Fruit fly (Drosophila melanogaster): Measurements from ENCODE around the gene CG8475.

DNA sequence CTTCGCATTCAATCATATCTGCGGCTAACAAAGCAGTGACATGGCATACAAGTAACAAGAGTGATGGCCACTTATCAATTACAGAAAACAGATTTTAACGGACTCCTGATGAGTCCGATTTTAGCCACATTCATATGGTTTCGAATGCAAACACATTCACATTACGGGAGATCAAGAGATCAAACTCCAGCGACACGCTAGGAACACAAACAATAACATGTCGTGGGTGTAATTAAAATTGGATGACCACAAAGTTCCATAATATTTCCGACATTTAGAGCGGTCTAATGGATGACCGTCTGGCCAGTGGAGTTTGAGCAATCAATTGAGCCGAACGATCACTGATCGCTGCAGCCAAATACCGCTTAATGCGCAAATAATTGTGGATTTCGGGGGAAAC is 45.5 kb upstream of the CG8475 start, which contains the start of gene CG14277:
- TF ChIP-seq CTCF (optimal IDR thresholded peaks at IDR 0.05) = no peak
- TF ChIP-seq CG8478 (optimal IDR thresholded peaks at IDR 0.05) = no peak

Data from S2 (cell line).